Worm (Caenorhabditis elegans) whole organism, mixed stage, embryonic: ENCODE data around the gene rnp-9.

Source experiments
- M03D4.4 ChIP-seq: sonication (generic microtip); optimal IDR thresholded peaks from 2 replicates; lab custom pipeline; 2017; ENCODE audit warnings: mild to moderate bottlenecking, missing genetic modification characterization, missing compliant biosample characterization
- flh-1 ChIP-seq: fragments of 200-800 bp; sonication (Bioruptor generic); optimal IDR thresholded peaks from 2 replicates; lab custom pipeline; 2018; ENCODE audit warnings: mild to moderate bottlenecking, missing genetic modification characterization, moderate library complexity, missing compliant biosample characterization
- mab-5 ChIP-seq: fragments of 150-350 bp; optimal IDR thresholded peaks from 2 replicates; lab custom pipeline; 2014; ENCODE audit warnings: missing biosample characterization, missing genetic modification characterization
- pha-4 ChIP-seq: fragments of 150-350 bp; optimal IDR thresholded peaks from 2 replicates; lab custom pipeline; 2018; ENCODE audit warnings: missing biosample characterization, missing genetic modification reagents, missing genetic modification characterization
- unc-120 ChIP-seq: sonication (generic microtip); optimal IDR thresholded peaks from 2 replicates; lab custom pipeline; 2017; ENCODE audit warnings: missing genetic modification characterization, missing compliant biosample characterization; ENCODE audit not compliant: poor library complexity, severe bottlenecking
- unc-62 ChIP-seq: fragments of 150-350 bp; optimal IDR thresholded peaks from 2 replicates; lab custom pipeline; 2014; ENCODE audit warnings: missing biosample characterization, missing genetic modification reagents, missing genetic modification characterization
- zip-8 ChIP-seq: fragments of 150-350 bp; optimal IDR thresholded peaks from 2 replicates; lab custom pipeline; 2014; ENCODE audit warnings: missing biosample characterization, missing genetic modification characterization
- ztf-11 ChIP-seq: fragments of 150-350 bp; optimal IDR thresholded peaks from 2 replicates; lab custom pipeline; 2014; ENCODE audit warnings: missing biosample characterization, missing genetic modification characterization

ce11 chrX:10170598-10170997, 3.5 kb downstream of the rnp-9 start:
- TF ChIP-seq unc-120 (tag; lab: Kevin White, UChicago), result no peak
- no peak for TF ChIP-seq unc-62 (GFP tag; lab: Kevin White, UChicago)
- no peak for TF ChIP-seq mab-5
- no peak for TF ChIP-seq pha-4
- no peak for TF ChIP-seq flh-1 (GFP tag; lab: Kevin White, UChicago)
- no peak for TF ChIP-seq ztf-11 (tag; lab: Kevin White, UChicago)
- TF ChIP-seq M03D4.4, result no peak
- no peak for TF ChIP-seq zip-8
